Fruit fly (Drosophila melanogaster) whole organism, embryonic: ENCODE results near the gene CG42699.

Source experiments
- CG12299 ChIP-seq: fragments of 200-800 bp; sonication (Bioruptor generic); optimal IDR thresholded peaks from 2 replicates; lab custom pipeline; 2018; ENCODE audit warnings: missing biosample characterization, mild to moderate bottlenecking, missing genetic modification characterization
- CG14667 ChIP-seq: fragments of 200-800 bp; sonication (Bioruptor generic); IDR thresholded peaks from 2 replicates; pipeline ENCODE4 v1.3.6; 2022; ENCODE audit warnings: missing biosample characterization, missing genetic modification characterization
- CG1832 ChIP-seq: fragments of 200-800 bp; sonication (Bioruptor generic); optimal IDR thresholded peaks from 2 replicates; lab custom pipeline; 2017; ENCODE audit warnings: missing biosample characterization, mild to moderate bottlenecking, missing genetic modification characterization, inconsistent platforms
- CG4328 ChIP-seq: fragments of 200-800 bp; sonication (Bioruptor generic); optimal IDR thresholded peaks from 3 replicates; lab custom pipeline; 2017; ENCODE audit warnings: missing biosample characterization, missing genetic modification reagents, missing genetic modification characterization
- CG7556 ChIP-seq: fragments of 200-800 bp; sonication (Bioruptor generic); optimal IDR thresholded peaks from 2 replicates; lab custom pipeline; 2017; ENCODE audit warnings: missing biosample characterization, mild to moderate bottlenecking, missing genetic modification characterization
- Dfd ChIP-seq, 2 experiments: fragments of >200 bp; optimal IDR thresholded peaks; 2 replicates each; lab custom pipeline; 2017; ENCODE audit warnings: missing biosample characterization in 2 of 2, missing genetic modification characterization in 2 of 2
- H2.0 ChIP-seq: fragments of 200-800 bp; sonication (Bioruptor generic); IDR thresholded peaks from 2 replicates; pipeline ENCODE4 v1.3.6; 2022; ENCODE audit warnings: missing biosample characterization, missing genetic modification characterization
- lmd ChIP-seq: fragments of 200-800 bp; sonication (Bioruptor generic); IDR thresholded peaks from 2 replicates; pipeline ENCODE4 v1.3.6; 2022; ENCODE audit warnings: missing biosample characterization, missing genetic modification characterization
- peb ChIP-seq: fragments of 200-800 bp; sonication (Bioruptor generic); IDR thresholded peaks from 2 replicates; pipeline ENCODE4 v1.3.6; 2022; ENCODE audit warnings: missing biosample characterization, missing genetic modification characterization

dm6 chrX:5717741-5718475 lies 46.4 kb upstream of the CG42699 start, which contains the start of gene CG33080:
- TF ChIP-seq CG4328 (GFP tag; lab: Kevin White, UChicago) (no peak), H2.0 (no peak), lmd (GFP tag; lab: Robert Waterston, UW) (no peak), CG1832 (no peak), CG12299 (tag; lab: Kevin White, UChicago) (no peak), peb (GFP tag; lab: Robert Waterston, UW) (no peak), Dfd (GFP tag; optimal IDR thresholded peaks at IDR 0.05; lab: Kevin White, UChicago) (no peak), CG14667 (no peak), CG7556 (GFP tag; lab: Kevin White, UChicago) (no peak)
